Worm (Caenorhabditis elegans) whole organism, L1 larva: Measurements from ENCODE around the gene lin-8.

Source experiments
- C04F5.9 ChIP-seq: sonication (generic microtip); optimal IDR thresholded peaks from 2 replicates; lab custom pipeline; 2016; ENCODE audit warnings: missing genetic modification characterization, missing compliant biosample characterization
- C34B4.2 ChIP-seq: sonication (generic microtip); optimal IDR thresholded peaks from 2 replicates; lab custom pipeline; 2017; ENCODE audit warnings: mild to moderate bottlenecking, missing genetic modification characterization, missing compliant biosample characterization
- Y116A8C.19 ChIP-seq: sonication (generic microtip); optimal IDR thresholded peaks from 2 replicates; lab custom pipeline; 2016; ENCODE audit warnings: missing compliant biosample characterization, missing genetic modification characterization, borderline replicate concordance
- aha-1 ChIP-seq: fragments of 150-350 bp; optimal IDR thresholded peaks from 2 replicates; lab custom pipeline; 2014; ENCODE audit warnings: missing biosample characterization, missing genetic modification characterization
- alr-1 ChIP-seq: fragments of 200-800 bp; sonication (Bioruptor generic); optimal IDR thresholded peaks from 2 replicates; lab custom pipeline; 2018; ENCODE audit warnings: borderline replicate concordance, mild to moderate bottlenecking, missing genetic modification characterization, missing compliant biosample characterization
- aly-2 ChIP-seq: fragments of 150-350 bp; optimal IDR thresholded peaks from 2 replicates; lab custom pipeline; 2014; ENCODE audit warnings: missing biosample characterization, missing genetic modification characterization
- blmp-1 ChIP-seq: fragments of 150-350 bp; optimal IDR thresholded peaks from 2 replicates; lab custom pipeline; 2014; ENCODE audit warnings: missing biosample characterization, missing genetic modification characterization
- ceh-8 ChIP-seq: fragments of 200-800 bp; sonication (Bioruptor generic); optimal IDR thresholded peaks from 2 replicates; lab custom pipeline; 2018; ENCODE audit warnings: mild to moderate bottlenecking, missing genetic modification characterization, moderate library complexity, missing compliant biosample characterization
- ceh-88 ChIP-seq: fragments of 200-800 bp; sonication (Bioruptor generic); IDR thresholded peaks from 2 replicates; pipeline ENCODE4 v1.3.6; 2022; ENCODE audit warnings: missing genetic modification characterization, missing compliant biosample characterization
- dsc-1 ChIP-seq: sonication (generic microtip); optimal IDR thresholded peaks from 2 replicates; lab custom pipeline; 2016; ENCODE audit warnings: mild to moderate bottlenecking, missing genetic modification characterization, missing compliant biosample characterization
- egl-27 ChIP-seq, 2 experiments: fragments of 150-350 bp in 1 of 2; sonication (generic microtip); optimal IDR thresholded peaks; 3 replicates each; lab custom pipeline; 2017 to 2018; ENCODE audit warnings: missing biosample characterization in 2 of 2, missing genetic modification characterization in 2 of 2, missing genetic modification reagents in 2 of 2
- fos-1 ChIP-seq: fragments of 150-350 bp; optimal IDR thresholded peaks from 2 replicates; lab custom pipeline; 2014; ENCODE audit warnings: missing biosample characterization, missing genetic modification characterization
- grh-1 ChIP-seq: fragments of 200-800 bp; sonication (Bioruptor generic); IDR thresholded peaks from 2 replicates; pipeline ENCODE4 v1.3.6; 2022; ENCODE audit warnings: missing genetic modification reagents, missing genetic modification characterization, missing compliant biosample characterization
- hlh-17 ChIP-seq: fragments of 200-800 bp; sonication (Bioruptor generic); optimal IDR thresholded peaks from 2 replicates; lab custom pipeline; 2018; ENCODE audit warnings: missing genetic modification characterization, mild to moderate bottlenecking, missing compliant biosample characterization, moderate library complexity, borderline replicate concordance
- hlh-4 ChIP-seq: sonication (generic microtip); optimal IDR thresholded peaks from 2 replicates; lab custom pipeline; 2016; ENCODE audit warnings: mild to moderate bottlenecking, missing genetic modification characterization, missing compliant biosample characterization
- isw-1 ChIP-seq: fragments of 200-800 bp; sonication (Bioruptor generic); IDR thresholded peaks from 2 replicates; pipeline ENCODE4 v1.3.6; 2022; ENCODE audit warnings: missing genetic modification characterization, missing compliant biosample characterization
- jun-1 ChIP-seq: fragments of 150-350 bp; optimal IDR thresholded peaks from 2 replicates; lab custom pipeline; 2014; ENCODE audit warnings: missing biosample characterization, missing genetic modification reagents, missing genetic modification characterization
- lin-13 ChIP-seq: fragments of 150-350 bp; optimal IDR thresholded peaks from 2 replicates; lab custom pipeline; 2014; ENCODE audit warnings: missing biosample characterization, missing genetic modification reagents, missing genetic modification characterization
- lin-14 ChIP-seq: fragments of 200-800 bp; sonication (Bioruptor generic); optimal IDR thresholded peaks from 2 replicates; lab custom pipeline; 2018; ENCODE audit warnings: mild to moderate bottlenecking, missing genetic modification characterization, moderate library complexity, missing compliant biosample characterization
- lin-15B ChIP-seq: fragments of 150-350 bp; sonication (generic microtip); optimal IDR thresholded peaks from 3 replicates; lab custom pipeline; 2014; ENCODE audit warnings: missing biosample characterization, missing genetic modification characterization
- lir-3 ChIP-seq: sonication (generic microtip); optimal IDR thresholded peaks from 2 replicates; lab custom pipeline; 2016; ENCODE audit warnings: mild to moderate bottlenecking, missing genetic modification characterization, moderate library complexity, missing compliant biosample characterization; ENCODE audit not compliant: poor library complexity
- mdl-1 ChIP-seq, 2 experiments: fragments of 150-350 bp; optimal IDR thresholded peaks; 2 replicates each; lab custom pipeline; 2014 to 2017; ENCODE audit warnings: missing biosample characterization in 2 of 2, missing genetic modification characterization in 2 of 2, inconsistent platforms in 1 of 2
- nhr-11 ChIP-seq: fragments of 150-350 bp; optimal IDR thresholded peaks from 2 replicates; lab custom pipeline; 2014; ENCODE audit warnings: missing biosample characterization, missing genetic modification characterization
- nhr-20 ChIP-seq: sonication (generic microtip); optimal IDR thresholded peaks from 2 replicates; lab custom pipeline; 2016; ENCODE audit warnings: mild to moderate bottlenecking, missing genetic modification characterization, missing compliant biosample characterization
- nhr-237 ChIP-seq: fragments of 150-350 bp; optimal IDR thresholded peaks from 2 replicates; lab custom pipeline; 2014; ENCODE audit warnings: missing biosample characterization, missing genetic modification characterization
- nhr-28 ChIP-seq: fragments of 150-350 bp; optimal IDR thresholded peaks from 2 replicates; lab custom pipeline; 2014; ENCODE audit warnings: missing biosample characterization, missing genetic modification characterization
- nhr-47 ChIP-seq: sonication (generic microtip); optimal IDR thresholded peaks from 2 replicates; lab custom pipeline; 2016; ENCODE audit warnings: mild to moderate bottlenecking, missing genetic modification characterization, moderate library complexity, missing compliant biosample characterization
- nhr-77 ChIP-seq: fragments of 150-350 bp; optimal IDR thresholded peaks from 2 replicates; lab custom pipeline; 2014; ENCODE audit warnings: missing biosample characterization, missing genetic modification characterization
- nhr-85 ChIP-seq: sonication (generic microtip); peaks from one replicate; lab custom pipeline; 2016; ENCODE audit warnings: missing genetic modification characterization, inconsistent platforms, missing compliant biosample characterization
- rnt-1 ChIP-seq: sonication (generic microtip); optimal IDR thresholded peaks from 2 replicates; lab custom pipeline; 2016; ENCODE audit warnings: mild to moderate bottlenecking, missing genetic modification characterization, moderate library complexity, missing compliant biosample characterization
- skn-1 ChIP-seq: fragments of 150-350 bp; optimal IDR thresholded peaks from 2 replicates; lab custom pipeline; 2014; ENCODE audit warnings: missing biosample characterization, missing genetic modification characterization
- snpc-4 ChIP-seq: fragments of 150-350 bp; optimal IDR thresholded peaks from 2 replicates; lab custom pipeline; 2014; ENCODE audit warnings: missing biosample characterization, missing genetic modification characterization
- snu-23 ChIP-seq: sonication (generic microtip); optimal IDR thresholded peaks from 2 replicates; lab custom pipeline; 2016; ENCODE audit warnings: missing genetic modification characterization, missing compliant biosample characterization
- sptf-1 ChIP-seq: fragments of 150-350 bp; optimal IDR thresholded peaks from 2 replicates; lab custom pipeline; 2014; ENCODE audit warnings: missing biosample characterization, missing genetic modification characterization
- sup-37 ChIP-seq: fragments of 200-800 bp; sonication (Bioruptor generic); optimal IDR thresholded peaks from 2 replicates; lab custom pipeline; 2018; ENCODE audit warnings: mild to moderate bottlenecking, missing genetic modification characterization, missing compliant biosample characterization
- tlp-1 ChIP-seq: fragments of 150-350 bp; optimal IDR thresholded peaks from 2 replicates; lab custom pipeline; 2014; ENCODE audit warnings: missing biosample characterization, missing genetic modification characterization
- unc-30 ChIP-seq: sonication (generic microtip); optimal IDR thresholded peaks from 2 replicates; lab custom pipeline; 2017; ENCODE audit warnings: missing biosample characterization, missing genetic modification characterization
- unc-62 ChIP-seq: fragments of 150-350 bp; optimal IDR thresholded peaks from 2 replicates; lab custom pipeline; 2014; ENCODE audit warnings: missing biosample characterization, missing genetic modification reagents, missing genetic modification characterization
- unc-98 ChIP-seq: fragments of 200-800 bp; sonication (Bioruptor generic); IDR thresholded peaks from 2 replicates; pipeline ENCODE4 v1.3.6; 2022; ENCODE audit warnings: missing genetic modification characterization, missing compliant biosample characterization
- vab-15 ChIP-seq: sonication (generic microtip); optimal IDR thresholded peaks from 2 replicates; lab custom pipeline; 2017; ENCODE audit warnings: missing genotype, mild to moderate bottlenecking, missing genetic modification characterization, missing compliant biosample characterization
- ztf-11 ChIP-seq, 2 experiments: sonication (generic microtip); optimal IDR thresholded peaks; 2 replicates each; lab custom pipeline; 2016 to 2017; ENCODE audit warnings: missing genetic modification characterization in 2 of 2, missing biosample characterization in 1 of 2, missing compliant biosample characterization in 1 of 2

Gene lin-8

DNA sequence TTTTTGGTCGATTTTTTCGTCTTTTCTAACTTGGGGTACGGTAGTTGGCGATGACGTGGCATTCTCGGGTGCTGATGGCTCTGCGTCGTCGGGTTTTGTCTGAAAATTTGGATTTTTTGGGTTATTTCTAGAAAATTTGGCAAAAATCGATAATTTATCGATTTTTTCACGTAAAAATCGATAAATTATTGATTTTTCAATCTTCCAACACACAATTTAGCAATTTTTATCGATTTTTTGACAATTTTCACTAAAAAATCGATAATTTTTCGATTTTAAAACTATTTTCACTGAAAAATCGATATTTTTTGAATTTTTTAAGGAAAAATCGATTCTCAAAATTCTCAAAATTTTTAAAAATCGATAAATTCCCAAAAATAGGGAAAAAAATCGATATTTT, 6.3 kb downstream of the lin-8 start:
- TF ChIP-seq nhr-20 (tag; lab: Kevin White, UChicago) (no peak), ztf-11 (tag; optimal IDR thresholded peaks at IDR 0.05; lab: Kevin White, UChicago) (no peak), C34B4.2 (no peak), lin-15B (tag; lab: Kevin White, UChicago) (no peak), nhr-47 (tag; lab: Kevin White, UChicago) (no peak), nhr-77 (tag; lab: Kevin White, UChicago) (no peak), lin-14 (GFP tag; lab: Kevin White, UChicago) (no peak), Y116A8C.19 (tag; lab: Kevin White, UChicago) (no peak), ceh-8 (GFP tag; lab: Kevin White, UChicago) (no peak), sptf-1 (tag; lab: Kevin White, UChicago) (no peak), jun-1 (tag; lab: Kevin White, UChicago) (no peak), aha-1 (tag; lab: Kevin White, UChicago) (no peak), blmp-1 (tag; lab: Kevin White, UChicago) (no peak), tlp-1 (tag; lab: Kevin White, UChicago) (no peak), nhr-237 (tag; lab: Kevin White, UChicago) (no peak), nhr-85 (tag; lab: Kevin White, UChicago) (no peak), alr-1 (tag; lab: Kevin White, UChicago) (no peak), nhr-11 (tag; lab: Kevin White, UChicago) (no peak), rnt-1 (no peak), egl-27 (tag; optimal IDR thresholded peaks at IDR 0.05; lab: Kevin White, UChicago) (no peak)

DNA sequence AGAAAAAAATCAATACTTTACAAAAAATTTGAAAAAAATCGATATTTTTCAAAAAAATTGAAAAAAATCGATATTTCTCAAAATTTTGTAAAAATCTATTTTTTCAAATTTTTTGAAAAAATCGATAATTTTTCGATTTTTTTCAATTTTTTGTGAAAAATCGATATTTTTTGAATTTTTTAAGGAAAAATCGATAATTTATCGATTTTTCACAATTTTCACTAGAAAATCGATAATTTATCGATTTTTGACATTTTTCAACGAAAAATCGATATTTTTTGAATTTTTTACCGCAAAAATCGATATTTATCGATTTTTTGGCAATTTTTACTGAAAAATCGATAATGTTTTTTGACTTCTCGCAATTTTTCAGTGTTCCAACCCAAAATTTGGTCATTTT, 6.7 kb downstream of the lin-8 start:
- no peak for TF ChIP-seq skn-1 (tag; lab: Kevin White, UChicago)
- no peak for TF ChIP-seq hlh-4 (tag; lab: Kevin White, UChicago)
- no peak for TF ChIP-seq snpc-4 (tag; lab: Kevin White, UChicago)
- TF ChIP-seq lir-3 (tag; lab: Kevin White, UChicago): no peak
- no peak for TF ChIP-seq grh-1 (GFP tag; lab: Robert Waterston, UW)
- no peak for TF ChIP-seq aly-2 (tag; lab: Kevin White, UChicago)
- TF ChIP-seq hlh-17 (GFP tag; lab: Kevin White, UChicago): no peak
- TF ChIP-seq Y116A8C.19 (tag; lab: Kevin White, UChicago): no peak
- no peak for TF ChIP-seq lin-13 (GFP tag; lab: Kevin White, UChicago)
- TF ChIP-seq nhr-11 (tag; lab: Kevin White, UChicago): no peak
- no peak for TF ChIP-seq egl-27 (tag; optimal IDR thresholded peaks at IDR 0.05; lab: Kevin White, UChicago)
- no peak for TF ChIP-seq unc-62 (GFP tag; lab: Kevin White, UChicago)
- no peak for TF ChIP-seq dsc-1 (tag; lab: Kevin White, UChicago)
- TF ChIP-seq lin-14 (GFP tag; lab: Kevin White, UChicago): no peak

DNA sequence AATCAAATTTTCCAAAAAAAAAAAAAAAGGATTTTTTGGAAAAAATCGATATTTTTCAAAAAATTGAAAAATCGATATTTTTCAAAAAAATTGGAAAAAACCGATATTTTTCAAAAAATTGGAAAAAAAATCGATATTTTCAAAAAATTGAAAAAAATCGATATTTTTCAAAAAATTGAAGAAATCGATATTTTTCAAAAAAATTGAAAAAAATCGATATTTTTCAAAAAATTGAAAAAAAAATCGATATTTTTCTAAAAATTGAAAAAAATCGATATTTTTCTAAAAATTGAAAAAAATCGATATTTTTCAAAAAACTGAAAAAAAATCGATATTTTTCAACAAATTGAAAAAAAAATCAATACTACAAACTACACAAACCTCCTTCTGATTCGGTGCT, 7.4 kb downstream of the lin-8 start:
- TF ChIP-seq snu-23 (GFP tag; lab: Kevin White, UChicago): no peak
- TF ChIP-seq aha-1 (tag; lab: Kevin White, UChicago): no peak
- TF ChIP-seq fos-1 (tag; lab: Kevin White, UChicago): no peak
- no peak for TF ChIP-seq tlp-1 (tag; lab: Kevin White, UChicago)
- TF ChIP-seq alr-1 (tag; lab: Kevin White, UChicago): no peak
- no peak for TF ChIP-seq C04F5.9 (tag; lab: Kevin White, UChicago)
- no peak for TF ChIP-seq nhr-237 (tag; lab: Kevin White, UChicago)
- no peak for TF ChIP-seq isw-1 (GFP tag; lab: Robert Waterston, UW)
- TF ChIP-seq mdl-1 (tag; optimal IDR thresholded peaks at IDR 0.05; lab: Kevin White, UChicago): no peak
- TF ChIP-seq unc-30 (tag; lab: Kevin White, UChicago): no peak
- no peak for TF ChIP-seq hlh-4 (tag; lab: Kevin White, UChicago)
- no peak for TF ChIP-seq hlh-17 (GFP tag; lab: Kevin White, UChicago)
- TF ChIP-seq sup-37 (GFP tag; lab: Kevin White, UChicago): no peak
- TF ChIP-seq nhr-28 (tag; lab: Kevin White, UChicago): no peak
- TF ChIP-seq vab-15: no peak
- no peak for TF ChIP-seq unc-62 (GFP tag; lab: Kevin White, UChicago)
- TF ChIP-seq unc-98 (GFP tag; lab: Robert Waterston, UW): no peak
- TF ChIP-seq ceh-88 (GFP tag; lab: Robert Waterston, UW): no peak
